Worm (Caenorhabditis elegans) whole organism, mixed stage, embryonic: ENCODE measurements around the gene C23H4.8.

ENCODE experiments used
- bed-3 ChIP-seq: fragments of 200-800 bp; sonication (Bioruptor generic); optimal IDR thresholded peaks from 3 replicates; lab custom pipeline; 2018; ENCODE audit warnings: mild to moderate bottlenecking, missing genetic modification characterization, moderate library complexity, missing compliant biosample characterization
- blmp-1 ChIP-seq: fragments of 150-350 bp; optimal IDR thresholded peaks from 2 replicates; lab custom pipeline; 2014; ENCODE audit warnings: missing biosample characterization, missing genetic modification characterization
- ceh-39 ChIP-seq: fragments of 150-350 bp; optimal IDR thresholded peaks from 2 replicates; lab custom pipeline; 2014; ENCODE audit warnings: missing biosample characterization, missing genetic modification characterization
- ceh-43 ChIP-seq: fragments of 200-800 bp; sonication (Bioruptor generic); optimal IDR thresholded peaks from 2 replicates; lab custom pipeline; 2018; ENCODE audit warnings: mild to moderate bottlenecking, missing genetic modification characterization, moderate library complexity, missing compliant biosample characterization
- ceh-83 ChIP-seq: fragments of 200-800 bp; sonication (Bioruptor generic); optimal IDR thresholded peaks from 2 replicates; lab custom pipeline; 2018; ENCODE audit warnings: mild to moderate bottlenecking, missing genetic modification characterization, missing compliant biosample characterization
- ces-1 ChIP-seq: fragments of 150-350 bp; optimal IDR thresholded peaks from 2 replicates; lab custom pipeline; 2014; ENCODE audit warnings: missing biosample characterization, missing genetic modification reagents, missing genetic modification characterization
- cnd-1 ChIP-seq: fragments of 200-800 bp; sonication (Bioruptor generic); optimal IDR thresholded peaks from 2 replicates; lab custom pipeline; 2018; ENCODE audit warnings: mild to moderate bottlenecking, missing genetic modification characterization, missing compliant biosample characterization
- drap-1 ChIP-seq: fragments of 200-800 bp; sonication (Bioruptor generic); optimal IDR thresholded peaks from 3 replicates; lab custom pipeline; 2018; ENCODE audit warnings: mild to moderate bottlenecking, missing genetic modification characterization, missing compliant biosample characterization
- elt-3 ChIP-seq: fragments of 150-350 bp; optimal IDR thresholded peaks from 2 replicates; lab custom pipeline; 2014; ENCODE audit warnings: missing biosample characterization, missing genetic modification characterization
- flh-1 ChIP-seq: fragments of 200-800 bp; sonication (Bioruptor generic); optimal IDR thresholded peaks from 2 replicates; lab custom pipeline; 2018; ENCODE audit warnings: mild to moderate bottlenecking, missing genetic modification characterization, moderate library complexity, missing compliant biosample characterization
- ham-2 ChIP-seq: fragments of 200-800 bp; sonication (Bioruptor generic); optimal IDR thresholded peaks from 2 replicates; lab custom pipeline; 2018; ENCODE audit warnings: mild to moderate bottlenecking, missing genetic modification characterization, missing compliant biosample characterization
- hlh-1 ChIP-seq: fragments of 150-350 bp; optimal IDR thresholded peaks from 2 replicates; lab custom pipeline; 2014; ENCODE audit warnings: missing biosample characterization, missing genetic modification reagents, missing genetic modification characterization
- lin-13 ChIP-seq: fragments of 150-350 bp; optimal IDR thresholded peaks from 2 replicates; lab custom pipeline; 2014; ENCODE audit warnings: missing biosample characterization, missing genetic modification characterization
- lin-32 ChIP-seq: fragments of 200-800 bp; sonication (Bioruptor generic); optimal IDR thresholded peaks from 2 replicates; lab custom pipeline; 2018; ENCODE audit warnings: mild to moderate bottlenecking, missing genetic modification characterization, missing compliant biosample characterization
- lsy-2 ChIP-seq: fragments of 150-350 bp; optimal IDR thresholded peaks from 2 replicates; lab custom pipeline; 2014; ENCODE audit warnings: missing biosample characterization, missing genetic modification characterization
- mab-5 ChIP-seq: fragments of 150-350 bp; optimal IDR thresholded peaks from 2 replicates; lab custom pipeline; 2014; ENCODE audit warnings: missing biosample characterization, missing genetic modification characterization
- mep-1 ChIP-seq: fragments of 150-350 bp; optimal IDR thresholded peaks from 2 replicates; lab custom pipeline; 2017; ENCODE audit warnings: missing biosample characterization, missing genetic modification reagents, missing genetic modification characterization, inconsistent platforms
- mls-2 ChIP-seq: sonication (generic microtip); optimal IDR thresholded peaks from 2 replicates; lab custom pipeline; 2016; ENCODE audit warnings: mild to moderate bottlenecking, missing genetic modification characterization, moderate library complexity, missing compliant biosample characterization
- nhr-12 ChIP-seq: fragments of 150-350 bp; optimal IDR thresholded peaks from 2 replicates; lab custom pipeline; 2014; ENCODE audit warnings: missing biosample characterization, missing genetic modification characterization
- nhr-2 ChIP-seq: fragments of 150-350 bp; optimal IDR thresholded peaks from 2 replicates; lab custom pipeline; 2014; ENCODE audit warnings: missing biosample characterization, missing genetic modification characterization
- nhr-237 ChIP-seq: fragments of 150-350 bp; optimal IDR thresholded peaks from 2 replicates; lab custom pipeline; 2014; ENCODE audit warnings: missing biosample characterization, missing genetic modification characterization
- nhr-76 ChIP-seq: sonication (generic microtip); optimal IDR thresholded peaks from 2 replicates; lab custom pipeline; 2017; ENCODE audit warnings: missing biosample characterization, missing genetic modification characterization
- pha-4 ChIP-seq: fragments of 150-350 bp; optimal IDR thresholded peaks from 2 replicates; lab custom pipeline; 2018; ENCODE audit warnings: missing biosample characterization, missing genetic modification reagents, missing genetic modification characterization
- sem-2 ChIP-seq: fragments of 200-800 bp; sonication (Bioruptor generic); optimal IDR thresholded peaks from 2 replicates; lab custom pipeline; 2018; ENCODE audit warnings: mild to moderate bottlenecking, missing genetic modification characterization, missing compliant biosample characterization
- sptf-1 ChIP-seq: sonication (generic microtip); optimal IDR thresholded peaks from 2 replicates; lab custom pipeline; 2017; ENCODE audit warnings: mild to moderate bottlenecking, missing genetic modification characterization, moderate library complexity, missing compliant biosample characterization
- tbx-8 ChIP-seq: fragments of 200-800 bp; sonication (Bioruptor generic); optimal IDR thresholded peaks from 2 replicates; lab custom pipeline; 2018; ENCODE audit warnings: mild to moderate bottlenecking, missing genetic modification characterization, moderate library complexity, missing compliant biosample characterization
- unc-62 ChIP-seq: fragments of 150-350 bp; optimal IDR thresholded peaks from 2 replicates; lab custom pipeline; 2014; ENCODE audit warnings: missing biosample characterization, missing genetic modification reagents, missing genetic modification characterization
- zip-8 ChIP-seq: fragments of 150-350 bp; optimal IDR thresholded peaks from 2 replicates; lab custom pipeline; 2014; ENCODE audit warnings: missing biosample characterization, missing genetic modification characterization

Gene C23H4.8

ce11 chrX:12176394-12176793, 40.6 kb upstream of the C23H4.8 start:
- no peak for TF ChIP-seq lsy-2 (tag; lab: Kevin White, UChicago)
- peak; percentile 31 for TF ChIP-seq ham-2 (GFP tag; lab: Kevin White, UChicago)
- TF ChIP-seq elt-3 (tag; lab: Kevin White, UChicago) = peak; percentile 9
- TF ChIP-seq nhr-76 (tag; lab: Kevin White, UChicago) = no peak
- TF ChIP-seq unc-62 (GFP tag; lab: Kevin White, UChicago) = peak; percentile 42
- TF ChIP-seq mab-5 (tag; lab: Kevin White, UChicago) = no peak

ce11 chrX:12176873-12177293, 40.2 kb upstream of the C23H4.8 start:
- TF ChIP-seq mep-1 (no peak), mls-2 (peak; percentile 2), nhr-76 (tag; lab: Kevin White, UChicago) (no peak), flh-1 (GFP tag; lab: Kevin White, UChicago) (no peak), cnd-1 (tag; lab: Kevin White, UChicago) (no peak), nhr-12 (tag; lab: Kevin White, UChicago) (no peak), pha-4 (tag; lab: Kevin White, UChicago) (no peak)
- TF ChIP-seq, all 35 proteins: peak for 1

- no peak for TF ChIP-seq tbx-8 (GFP tag; lab: Kevin White, UChicago)
- no peak for TF ChIP-seq hlh-1
- no peak for TF ChIP-seq zip-8 (tag; lab: Kevin White, UChicago)
- TF ChIP-seq flh-1 (GFP tag; lab: Kevin White, UChicago) = no peak
- no peak for TF ChIP-seq pha-4 (tag; lab: Kevin White, UChicago)
- no peak for TF ChIP-seq ham-2 (GFP tag; lab: Kevin White, UChicago)
- TF ChIP-seq mls-2 = no peak
- no peak for TF ChIP-seq lin-32 (GFP tag; lab: Kevin White, UChicago)
- TF ChIP-seq drap-1 (GFP tag; lab: Kevin White, UChicago) = no peak
- no peak for TF ChIP-seq ceh-39 (tag; lab: Kevin White, UChicago)
- no peak for TF ChIP-seq mep-1
- no peak for TF ChIP-seq sem-2 (GFP tag; lab: Kevin White, UChicago)
- TF ChIP-seq blmp-1 (tag; lab: Kevin White, UChicago) = no peak
- TF ChIP-seq nhr-2 (tag; lab: Kevin White, UChicago) = no peak
- TF ChIP-seq bed-3 (GFP tag; lab: Kevin White, UChicago) = no peak
- no peak for TF ChIP-seq nhr-76 (tag; lab: Kevin White, UChicago)
- TF ChIP-seq ceh-43 (GFP tag; lab: Kevin White, UChicago) = no peak
- TF ChIP-seq nhr-237 = no peak
- TF ChIP-seq lin-13 (tag; lab: Kevin White, UChicago) = no peak
- TF ChIP-seq, all 35 proteins: peak for 0
These were observed 39.5 kb upstream of the C23H4.8 start for ce11 chrX:12177521-12177920.

- TF ChIP-seq ces-1 (GFP tag; lab: Kevin White, UChicago) = peak; percentile 80
- no peak for TF ChIP-seq tbx-8 (GFP tag; lab: Kevin White, UChicago)
These were observed 38.5 kb upstream of the C23H4.8 start for ce11 chrX:12178351-12179089.

- TF ChIP-seq pha-4 (tag; lab: Kevin White, UChicago) (peak; percentile 61), nhr-2 (tag; lab: Kevin White, UChicago) (no peak), ceh-83 (GFP tag; lab: Kevin White, UChicago) (no peak), drap-1 (GFP tag; lab: Kevin White, UChicago) (peak; percentile 12)
These were observed 38.0 kb upstream of the C23H4.8 start for ce11 chrX:12179090-12179488.

- TF ChIP-seq sptf-1 (tag; lab: Kevin White, UChicago) (no peak), bed-3 (GFP tag; lab: Kevin White, UChicago) (no peak), hlh-1 (no peak), unc-62 (GFP tag; lab: Kevin White, UChicago) (no peak)
These were observed 37.1 kb upstream of the C23H4.8 start for ce11 chrX:12179817-12180384.
